Worm (Caenorhabditis elegans) whole organism, midembryonic: ENCODE measurements around the gene nspb-4.

Experiments used
- flt-1 ChIP-seq: fragments of 200-800 bp; sonication (Bioruptor generic); IDR thresholded peaks from 2 replicates; pipeline ENCODE4 v1.3.6; 2022; ENCODE audit warnings: missing genetic modification characterization, missing compliant biosample characterization
- tab-1 ChIP-seq: fragments of 200-800 bp; sonication (Bioruptor generic); IDR thresholded peaks from 2 replicates; pipeline ENCODE4 v1.3.6; 2022; ENCODE audit warnings: missing genetic modification characterization, missing compliant biosample characterization
- ztf-23 ChIP-seq: fragments of 200-800 bp; sonication (Bioruptor generic); IDR thresholded peaks from 2 replicates; pipeline ENCODE4 v1.3.6; 2022; ENCODE audit warnings: missing genetic modification reagents, missing genetic modification characterization, missing compliant biosample characterization
- ztf-29 ChIP-seq: fragments of 200-800 bp; sonication (Bioruptor generic); IDR thresholded peaks from 2 replicates; pipeline ENCODE4 v1.3.6; 2022; ENCODE audit warnings: missing genetic modification reagents, missing genetic modification characterization, missing compliant biosample characterization

- TF ChIP-seq flt-1 (no peak), ztf-29 (GFP tag; lab: Robert Waterston, UW) (no peak), tab-1 (GFP tag; lab: Robert Waterston, UW) (no peak), ztf-23 (GFP tag; lab: Robert Waterston, UW) (no peak)
Measured at ce11 chrIV:6621252-6621651, 23.2 kb downstream of the nspb-4 start, which contains the start of gene C01B10.3.
